Worm (Caenorhabditis elegans): Measurements from ENCODE around the gene str-222.

DNA sequence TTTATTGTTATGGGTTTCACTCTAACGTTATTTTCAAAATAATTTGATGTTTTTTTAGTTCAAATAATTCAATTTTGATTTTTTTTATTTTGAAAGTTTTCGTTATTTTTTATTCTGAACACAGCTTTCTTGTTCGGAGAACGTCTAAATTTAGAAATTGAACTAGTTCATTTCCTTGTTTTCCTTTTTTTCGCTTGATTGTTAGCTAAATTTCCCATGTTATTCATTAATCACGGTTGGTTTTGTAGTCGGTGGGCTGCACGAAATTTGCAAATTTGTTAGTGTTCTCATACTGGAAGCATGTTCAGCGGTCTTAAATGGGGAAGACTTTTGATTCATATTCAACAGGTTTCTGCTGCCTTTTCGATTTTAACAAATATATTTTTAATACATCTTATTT, at the start of gene str-222:
- TF ChIP-seq ceh-82 (tag; optimal IDR thresholded peaks at IDR 0.05) = no peak
- no peak for TF ChIP-seq daf-12 (tag; optimal IDR thresholded peaks at IDR 0.05)
- no peak for TF ChIP-seq nfya-1 (tag; optimal IDR thresholded peaks at IDR 0.05; ENCODE audit: insufficient read depth)
- TF ChIP-seq nhr-76 (tag; optimal IDR thresholded peaks at IDR 0.05) = no peak
- TF ChIP-seq ceh-16 (tag; optimal IDR thresholded peaks at IDR 0.05) = no peak
- no peak for TF ChIP-seq nhr-28 (tag; optimal IDR thresholded peaks at IDR 0.05)
